Fruit fly (Drosophila melanogaster): ENCODE measurements around the gene Corp.

The Corp gene

dm6 chrX:8254739-8255326 lies 16.4 kb downstream of the Corp start (continued):
- TF ChIP-seq stc (GFP tag; IDR thresholded peaks at IDR 0.05) (peak; percentile 59), CG1603 (tag; optimal IDR thresholded peaks at IDR 0.05) (peak; percentile 14), CG4360 (GFP tag; IDR thresholded peaks at IDR 0.05) (0 out of 2 replicates have a peak, but pooled peaks have one; percentile 6), CG7839 (tag; optimal IDR thresholded peaks at IDR 0.05) (peak; percentile 4), NfI (GFP tag; optimal IDR thresholded peaks at IDR 0.05) (no peak), dysf (GFP tag; IDR thresholded peaks at IDR 0.05) (0 out of 3 replicates have a peak, but pooled peaks have one; percentile 13), Lhr (GFP tag; optimal IDR thresholded peaks at IDR 0.05) (no peak), Sin3A (optimal IDR thresholded peaks at IDR 0.05) (no peak), hkb (optimal IDR thresholded peaks at IDR 0.05) (no peak), hkb (GFP tag; IDR thresholded peaks at IDR 0.05) (peak; percentile 42; the same call in 1 of the 2 replicates), CG30403 (GFP tag; optimal IDR thresholded peaks at IDR 0.05) (no peak), phol (tag; optimal IDR thresholded peaks at IDR 0.05) (peak; percentile 6), vnd (GFP tag; IDR thresholded peaks at IDR 0.05; ENCODE audit: partially characterized antibody) (no peak), Ada2b (GFP tag; IDR thresholded peaks at IDR 0.05) (0 out of 2 replicates have a peak, but pooled peaks have one; percentile 17), Rx (GFP tag; IDR thresholded peaks at IDR 0.05) (0 out of 2 replicates have a peak, but pooled peaks have one; percentile 6), lmd (GFP tag; IDR thresholded peaks at IDR 0.05) (peak; percentile 23; the same call in 1 of the 2 replicates), unpg (GFP tag; optimal IDR thresholded peaks at IDR 0.05) (peak; percentile 8), row (GFP tag; IDR thresholded peaks at IDR 0.05) (peak; percentile 31; the same call in 1 of the 3 replicates), CG7556 (GFP tag; optimal IDR thresholded peaks at IDR 0.05) (no peak), CG13624 (GFP tag; optimal IDR thresholded peaks at IDR 0.05) (no peak), Sox102F (GFP tag; optimal IDR thresholded peaks at IDR 0.05) (peak; percentile 36), Drgx (GFP tag; IDR thresholded peaks at IDR 0.05) (peak; percentile 57; the same call in 1 of the 2 replicates), HLH3B (GFP tag; IDR thresholded peaks at IDR 0.05) (peak; percentile 41; the same call in 1 of the 2 replicates), Med (GFP tag) (peak; percentile 30), CG2678 (tag; optimal IDR thresholded peaks at IDR 0.05) (peak; percentile 42), CG10565 (GFP tag; optimal IDR thresholded peaks at IDR 0.05) (no peak), Tbp (GFP tag; optimal IDR thresholded peaks at IDR 0.05) (no peak), Ptx1 (GFP tag; IDR thresholded peaks at IDR 0.05) (peak; percentile 51), kni (GFP tag; optimal IDR thresholded peaks at IDR 0.05) (no peak), ara (GFP tag; IDR thresholded peaks at IDR 0.05) (0 out of 2 replicates have a peak, but pooled peaks have one; percentile 27), Blimp-1 (GFP tag; optimal IDR thresholded peaks at IDR 0.05) (peak; percentile 77), CG10462 (GFP tag; optimal IDR thresholded peaks at IDR 0.05) (no peak), Six4 (GFP tag; optimal IDR thresholded peaks at IDR 0.05) (no peak), her (GFP tag; optimal IDR thresholded peaks at IDR 0.05) (no peak), zfh1 (GFP tag; IDR thresholded peaks at IDR 0.05) (peak; percentile 68; the same call in 2 of the 3 replicates), hth (optimal IDR thresholded peaks at IDR 0.05) (no peak), H2.0 (GFP tag; IDR thresholded peaks at IDR 0.05) (peak; percentile 43; the same call in 1 of the 2 replicates), E2f2 (GFP tag; IDR thresholded peaks at IDR 0.05) (peak; percentile 13; the same call in 1 of the 2 replicates), sisA (GFP tag; IDR thresholded peaks at IDR 0.05) (peak; percentile 62), CG32772 (GFP tag; IDR thresholded peaks at IDR 0.05) (0 out of 2 replicates have a peak, but pooled peaks have one; percentile 27), seq (GFP tag; IDR thresholded peaks at IDR 0.05) (0 out of 2 replicates have a peak, but pooled peaks have one; percentile 31), hb (GFP tag; IDR thresholded peaks at IDR 0.05; ENCODE audit: partially characterized antibody) (no peak), rib (GFP tag; IDR thresholded peaks at IDR 0.05) (no peak), slbo (GFP tag; IDR thresholded peaks at IDR 0.05) (peak; percentile 41; the same call in 1 of the 2 replicates), fd64A (GFP tag; optimal IDR thresholded peaks at IDR 0.05) (no peak), Xbp1 (GFP tag; optimal IDR thresholded peaks at IDR 0.05) (no peak), tgo (GFP tag; IDR thresholded peaks at IDR 0.05) (0 out of 3 replicates have a peak, but pooled peaks have one; percentile 27), CG10366 (GFP tag; IDR thresholded peaks at IDR 0.05) (peak; percentile 27; the same call in 1 of the 2 replicates), vvl (GFP tag; IDR thresholded peaks at IDR 0.05) (peak; percentile 42; the same call in 1 of the 2 replicates), Hr51 (GFP tag; optimal IDR thresholded peaks at IDR 0.05) (peak in 1 of 2 experiments; percentile 38)
